Worm (Caenorhabditis elegans) whole organism, L1 larva: ENCODE data around the gene msp-57.

ENCODE experiments used
- C34B4.2 ChIP-seq: sonication (generic microtip); optimal IDR thresholded peaks from 2 replicates; lab custom pipeline; 2017; ENCODE audit warnings: mild to moderate bottlenecking, missing genetic modification characterization, missing compliant biosample characterization
- Y116A8C.19 ChIP-seq: sonication (generic microtip); optimal IDR thresholded peaks from 2 replicates; lab custom pipeline; 2016; ENCODE audit warnings: missing compliant biosample characterization, missing genetic modification characterization, borderline replicate concordance
- aha-1 ChIP-seq: fragments of 150-350 bp; optimal IDR thresholded peaks from 2 replicates; lab custom pipeline; 2014; ENCODE audit warnings: missing biosample characterization, missing genetic modification characterization
- ama-1 ChIP-seq: fragments of 150-350 bp; optimal IDR thresholded peaks from 2 replicates; lab custom pipeline; 2014
- blmp-1 ChIP-seq: fragments of 150-350 bp; optimal IDR thresholded peaks from 2 replicates; lab custom pipeline; 2014; ENCODE audit warnings: missing biosample characterization, missing genetic modification characterization
- ceh-8 ChIP-seq: fragments of 200-800 bp; sonication (Bioruptor generic); optimal IDR thresholded peaks from 2 replicates; lab custom pipeline; 2018; ENCODE audit warnings: mild to moderate bottlenecking, missing genetic modification characterization, moderate library complexity, missing compliant biosample characterization
- ceh-88 ChIP-seq: fragments of 200-800 bp; sonication (Bioruptor generic); IDR thresholded peaks from 2 replicates; pipeline ENCODE4 v1.3.6; 2022; ENCODE audit warnings: missing genetic modification characterization, missing compliant biosample characterization
- ceh-90 ChIP-seq: sonication (generic microtip); optimal IDR thresholded peaks from 2 replicates; lab custom pipeline; 2016; ENCODE audit warnings: missing genetic modification characterization, missing compliant biosample characterization
- ces-1 ChIP-seq: fragments of 150-350 bp; optimal IDR thresholded peaks from 2 replicates; lab custom pipeline; 2014; ENCODE audit warnings: missing biosample characterization, missing genetic modification reagents, missing genetic modification characterization
- dsc-1 ChIP-seq: sonication (generic microtip); optimal IDR thresholded peaks from 2 replicates; lab custom pipeline; 2016; ENCODE audit warnings: mild to moderate bottlenecking, missing genetic modification characterization, missing compliant biosample characterization
- efl-1 ChIP-seq, 4 experiments: fragments of 150-350 bp; optimal IDR thresholded peaks in 3 of 4; peaks in 1 of 4; 1 replicate in 1 of 4; 2 replicates in 3 of 4; lab custom pipeline; 2014; ENCODE audit warnings: missing biosample characterization in 2 of 4, missing genetic modification characterization in 2 of 4, missing genetic modification reagents in 2 of 4
- efl-3 ChIP-seq: fragments of 200-800 bp; sonication (Bioruptor generic); optimal IDR thresholded peaks from 2 replicates; lab custom pipeline; 2018; ENCODE audit warnings: mild to moderate bottlenecking, missing genetic modification characterization, missing compliant biosample characterization
- egl-27 ChIP-seq, 2 experiments: fragments of 150-350 bp in 1 of 2; sonication (generic microtip); optimal IDR thresholded peaks; 3 replicates each; lab custom pipeline; 2017 to 2018; ENCODE audit warnings: missing biosample characterization in 2 of 2, missing genetic modification characterization in 2 of 2, missing genetic modification reagents in 2 of 2
- elt-3 ChIP-seq, 6 experiments: fragments of 150-350 bp in 1 of 6; sonication (generic microtip); optimal IDR thresholded peaks; 2 replicates each; lab custom pipeline; 2017 to 2018; ENCODE audit warnings: missing biosample characterization in 6 of 6, missing genetic modification characterization in 6 of 6, inconsistent platforms in 1 of 6
- fkh-10 ChIP-seq: sonication (generic microtip); optimal IDR thresholded peaks from 2 replicates; lab custom pipeline; 2017; ENCODE audit warnings: missing biosample characterization, missing genetic modification reagents, missing genetic modification characterization
- fkh-4 ChIP-seq: sonication (generic microtip); optimal IDR thresholded peaks from 2 replicates; lab custom pipeline; 2016; ENCODE audit warnings: missing compliant biosample characterization, missing genetic modification characterization, borderline replicate concordance
- fos-1 ChIP-seq: fragments of 150-350 bp; optimal IDR thresholded peaks from 2 replicates; lab custom pipeline; 2014; ENCODE audit warnings: missing biosample characterization, missing genetic modification characterization
- grh-1 ChIP-seq: fragments of 200-800 bp; sonication (Bioruptor generic); IDR thresholded peaks from 2 replicates; pipeline ENCODE4 v1.3.6; 2022; ENCODE audit warnings: missing genetic modification reagents, missing genetic modification characterization, missing compliant biosample characterization
- irx-1 ChIP-seq: sonication (generic microtip); optimal IDR thresholded peaks from 2 replicates; lab custom pipeline; 2016; ENCODE audit warnings: missing genetic modification characterization, missing compliant biosample characterization
- isw-1 ChIP-seq: fragments of 200-800 bp; sonication (Bioruptor generic); IDR thresholded peaks from 2 replicates; pipeline ENCODE4 v1.3.6; 2022; ENCODE audit warnings: missing genetic modification characterization, missing compliant biosample characterization
- lin-35 ChIP-seq, 2 experiments: fragments of 150-350 bp; optimal IDR thresholded peaks; 2 replicates each; lab custom pipeline; 2014; ENCODE audit warnings: missing biosample characterization in 2 of 2, missing genetic modification characterization in 2 of 2, missing genetic modification reagents in 2 of 2
- mab-9 ChIP-seq: fragments of 200-800 bp; sonication (Bioruptor generic); IDR thresholded peaks from 2 replicates; pipeline ENCODE4 v1.3.6; 2022; ENCODE audit warnings: missing genetic modification reagents, missing genetic modification characterization, missing compliant biosample characterization
- mdl-1 ChIP-seq, 2 experiments: fragments of 150-350 bp; optimal IDR thresholded peaks; 2 replicates each; lab custom pipeline; 2014 to 2017; ENCODE audit warnings: missing biosample characterization in 2 of 2, missing genetic modification characterization in 2 of 2, inconsistent platforms in 1 of 2
- mep-1 ChIP-seq: fragments of 150-350 bp; optimal IDR thresholded peaks from 2 replicates; lab custom pipeline; 2014; ENCODE audit warnings: missing biosample characterization, missing genetic modification characterization
- nhr-12 ChIP-seq: sonication (generic microtip); optimal IDR thresholded peaks from 2 replicates; lab custom pipeline; 2017; ENCODE audit warnings: missing biosample characterization, missing genetic modification characterization
- nhr-19 ChIP-seq: fragments of 200-800 bp; sonication (Bioruptor generic); conservative IDR thresholded peaks from 2 replicates; pipeline ENCODE4 v1.3.6; 2022; ENCODE audit warnings: missing genetic modification characterization, missing compliant biosample characterization
- nhr-20 ChIP-seq: sonication (generic microtip); optimal IDR thresholded peaks from 2 replicates; lab custom pipeline; 2016; ENCODE audit warnings: mild to moderate bottlenecking, missing genetic modification characterization, missing compliant biosample characterization
- nhr-28 ChIP-seq: fragments of 150-350 bp; optimal IDR thresholded peaks from 2 replicates; lab custom pipeline; 2014; ENCODE audit warnings: missing biosample characterization, missing genetic modification characterization
- nhr-71 ChIP-seq: sonication (generic microtip); optimal IDR thresholded peaks from 2 replicates; lab custom pipeline; 2016; ENCODE audit warnings: mild to moderate bottlenecking, missing genetic modification characterization, moderate library complexity, missing compliant biosample characterization
- nhr-76 ChIP-seq: sonication (generic microtip); optimal IDR thresholded peaks from 2 replicates; lab custom pipeline; 2017; ENCODE audit warnings: missing biosample characterization, missing genetic modification characterization
- nhr-84 ChIP-seq: sonication (generic microtip); optimal IDR thresholded peaks from 2 replicates; lab custom pipeline; 2017; ENCODE audit warnings: missing biosample characterization, missing genetic modification characterization
- nhr-85 ChIP-seq: sonication (generic microtip); peaks from one replicate; lab custom pipeline; 2016; ENCODE audit warnings: missing genetic modification characterization, inconsistent platforms, missing compliant biosample characterization
- nhr-90 ChIP-seq: sonication (generic microtip); optimal IDR thresholded peaks from 2 replicates; lab custom pipeline; 2016; ENCODE audit warnings: mild to moderate bottlenecking, missing genetic modification characterization, missing compliant biosample characterization; ENCODE audit not compliant: poor library complexity
- pag-3 ChIP-seq: sonication (generic microtip); optimal IDR thresholded peaks from 2 replicates; lab custom pipeline; 2017; ENCODE audit warnings: missing genetic modification characterization, mild to moderate bottlenecking, missing compliant biosample characterization, antibody characterized with exemption, borderline replicate concordance; ENCODE audit not compliant: insufficient read depth
- pqm-1 ChIP-seq: sonication (generic microtip); optimal IDR thresholded peaks from 3 replicates; lab custom pipeline; 2017; ENCODE audit warnings: missing biosample characterization, missing genetic modification characterization
- rnt-1 ChIP-seq: sonication (generic microtip); optimal IDR thresholded peaks from 2 replicates; lab custom pipeline; 2016; ENCODE audit warnings: mild to moderate bottlenecking, missing genetic modification characterization, moderate library complexity, missing compliant biosample characterization
- skn-1 ChIP-seq: fragments of 150-350 bp; optimal IDR thresholded peaks from 2 replicates; lab custom pipeline; 2014; ENCODE audit warnings: missing biosample characterization, missing genetic modification characterization
- snpc-4 ChIP-seq: fragments of 150-350 bp; optimal IDR thresholded peaks from 2 replicates; lab custom pipeline; 2014; ENCODE audit warnings: missing biosample characterization, missing genetic modification characterization
- sox-4 ChIP-seq: sonication (generic microtip); optimal IDR thresholded peaks from 2 replicates; lab custom pipeline; 2016; ENCODE audit warnings: missing genetic modification characterization, missing compliant biosample characterization
- sup-37 ChIP-seq: fragments of 200-800 bp; sonication (Bioruptor generic); optimal IDR thresholded peaks from 2 replicates; lab custom pipeline; 2018; ENCODE audit warnings: mild to moderate bottlenecking, missing genetic modification characterization, missing compliant biosample characterization
- swsn-7 ChIP-seq: sonication (generic microtip); optimal IDR thresholded peaks from 2 replicates; lab custom pipeline; 2016; ENCODE audit warnings: missing genetic modification characterization, missing compliant biosample characterization
- tbx-2 ChIP-seq: sonication (generic microtip); optimal IDR thresholded peaks from 2 replicates; lab custom pipeline; 2016; ENCODE audit warnings: missing genetic modification characterization, missing compliant biosample characterization
- unc-30 ChIP-seq: sonication (generic microtip); optimal IDR thresholded peaks from 2 replicates; lab custom pipeline; 2017; ENCODE audit warnings: missing biosample characterization, missing genetic modification characterization
- unc-62 ChIP-seq: fragments of 150-350 bp; optimal IDR thresholded peaks from 2 replicates; lab custom pipeline; 2014; ENCODE audit warnings: missing biosample characterization, missing genetic modification reagents, missing genetic modification characterization
- xbp-1 ChIP-seq: sonication (generic microtip); optimal IDR thresholded peaks from 2 replicates; lab custom pipeline; 2016; ENCODE audit warnings: missing genetic modification characterization, missing compliant biosample characterization
- zip-4 ChIP-seq: fragments of 200-800 bp; sonication (Bioruptor generic); optimal IDR thresholded peaks from 2 replicates; lab custom pipeline; 2018; ENCODE audit warnings: mild to moderate bottlenecking, missing genetic modification characterization, moderate library complexity, missing compliant biosample characterization
- ztf-4 ChIP-seq: fragments of 150-350 bp; optimal IDR thresholded peaks from 2 replicates; lab custom pipeline; 2014; ENCODE audit warnings: missing biosample characterization, missing genetic modification characterization

msp-57 gene

ce11 chrIV:5055964-5056588, 6.3 kb upstream of the msp-57 start, which contains the start of gene msp-55:
Gene msp-55, minus strand, starts transcription at chrIV:5056014.
- no peak for TF ChIP-seq unc-62
- no peak for TF ChIP-seq skn-1
- TF ChIP-seq snpc-4: no peak
- TF ChIP-seq pag-3: no peak
- no peak for TF ChIP-seq nhr-85
- TF ChIP-seq rnt-1 (tag; lab: Kevin White, UChicago): no peak
- no peak for TF ChIP-seq pqm-1
- no peak for TF ChIP-seq unc-30 (tag; lab: Kevin White, UChicago)
- TF ChIP-seq nhr-20 (tag; lab: Kevin White, UChicago): no peak
- no peak for TF ChIP-seq grh-1 (GFP tag; lab: Robert Waterston, UW)

- TF ChIP-seq ceh-88 (GFP tag; lab: Robert Waterston, UW) (no peak), mab-9 (GFP tag; lab: Robert Waterston, UW) (no peak), aha-1 (tag; lab: Kevin White, UChicago) (no peak), skn-1 (no peak), blmp-1 (tag; lab: Kevin White, UChicago) (no peak), swsn-7 (no peak), mep-1 (tag; lab: Kevin White, UChicago) (no peak), snpc-4 (no peak), isw-1 (GFP tag; lab: Robert Waterston, UW) (no peak), pqm-1 (no peak), efl-1 (optimal IDR thresholded peaks at IDR 0.05; lab: Kevin White, UChicago) (no peak), efl-1 (GFP tag; optimal IDR thresholded peaks at IDR 0.05 in 1 of 2; lab: Kevin White, UChicago) (no peak), irx-1 (tag; lab: Kevin White, UChicago) (no peak), nhr-84 (tag; lab: Kevin White, UChicago) (no peak), Y116A8C.19 (tag; lab: Kevin White, UChicago) (no peak), fkh-4 (tag; lab: Kevin White, UChicago) (no peak), ama-1 (no peak), grh-1 (GFP tag; lab: Robert Waterston, UW) (no peak), nhr-28 (no peak)
Observed at ce11 chrIV:5060984-5061383, 1.4 kb upstream of the msp-57 start, which contains the start of gene C09B9.7. Gene C09B9.7, minus strand, starts transcription at chrIV:5061084.

- TF ChIP-seq lin-35 (GFP tag; optimal IDR thresholded peaks at IDR 0.05; lab: Kevin White, UChicago): peak in 1 of 2 experiments; percentile 4
- peak; percentile 43 for TF ChIP-seq nhr-71 (tag; lab: Kevin White, UChicago)
- TF ChIP-seq fkh-10 (GFP tag; lab: Kevin White, UChicago): no peak
- peak; percentile 18 for TF ChIP-seq fos-1
- peak; percentile 16 for TF ChIP-seq rnt-1 (tag; lab: Kevin White, UChicago)
- TF ChIP-seq mdl-1 (tag; optimal IDR thresholded peaks at IDR 0.05; lab: Kevin White, UChicago): no peak
- no peak for TF ChIP-seq ceh-88 (GFP tag; lab: Robert Waterston, UW)
- no peak for TF ChIP-seq irx-1 (tag; lab: Kevin White, UChicago)
- no peak for TF ChIP-seq sup-37
- TF ChIP-seq xbp-1 (tag; lab: Kevin White, UChicago): peak; percentile 5
- TF ChIP-seq egl-27 (tag; optimal IDR thresholded peaks at IDR 0.05; lab: Kevin White, UChicago): no peak
- peak in 1 of 6 experiments; percentile 5 for TF ChIP-seq elt-3 (tag; optimal IDR thresholded peaks at IDR 0.05; lab: Kevin White, UChicago)
- TF ChIP-seq unc-62: no peak
- TF ChIP-seq nhr-90 (tag; lab: Kevin White, UChicago): peak; percentile 70
- TF ChIP-seq unc-30 (tag; lab: Kevin White, UChicago): no peak
- no peak for TF ChIP-seq skn-1
- TF ChIP-seq ceh-8 (GFP tag; lab: Kevin White, UChicago): no peak
- TF ChIP-seq nhr-19 (GFP tag; lab: Robert Waterston, UW): peak; percentile 66
- TF ChIP-seq sox-4 (tag; lab: Kevin White, UChicago): no peak
- no peak for TF ChIP-seq zip-4
- TF ChIP-seq ztf-4 (tag; lab: Kevin White, UChicago): no peak
- TF ChIP-seq efl-3 (GFP tag; lab: Kevin White, UChicago): no peak
- peak in 1 of 2 experiments; percentile 12 for TF ChIP-seq efl-1 (optimal IDR thresholded peaks at IDR 0.05; lab: Kevin White, UChicago)
- no peak for TF ChIP-seq efl-1 (GFP tag; optimal IDR thresholded peaks at IDR 0.05 in 1 of 2; lab: Kevin White, UChicago)
- no peak for TF ChIP-seq dsc-1
- TF ChIP-seq nhr-76 (tag; lab: Kevin White, UChicago): no peak
- peak; percentile 75 for TF ChIP-seq nhr-85
- no peak for TF ChIP-seq fkh-4 (tag; lab: Kevin White, UChicago)
- TF ChIP-seq swsn-7: peak; percentile 15
- no peak for TF ChIP-seq tbx-2
- TF ChIP-seq C34B4.2 (tag; lab: Kevin White, UChicago): no peak
- no peak for TF ChIP-seq ces-1 (GFP tag; lab: Kevin White, UChicago)
- TF ChIP-seq ceh-90 (tag; lab: Kevin White, UChicago): no peak
- peak; percentile 60 for TF ChIP-seq nhr-20 (tag; lab: Kevin White, UChicago)
- TF ChIP-seq nhr-12 (tag; lab: Kevin White, UChicago): no peak
Observed at ce11 chrIV:5063297-5063696, 919 bp downstream of the msp-57 start.
